Worm (Caenorhabditis elegans): ENCODE data around the gene dgn-1.

DNA sequence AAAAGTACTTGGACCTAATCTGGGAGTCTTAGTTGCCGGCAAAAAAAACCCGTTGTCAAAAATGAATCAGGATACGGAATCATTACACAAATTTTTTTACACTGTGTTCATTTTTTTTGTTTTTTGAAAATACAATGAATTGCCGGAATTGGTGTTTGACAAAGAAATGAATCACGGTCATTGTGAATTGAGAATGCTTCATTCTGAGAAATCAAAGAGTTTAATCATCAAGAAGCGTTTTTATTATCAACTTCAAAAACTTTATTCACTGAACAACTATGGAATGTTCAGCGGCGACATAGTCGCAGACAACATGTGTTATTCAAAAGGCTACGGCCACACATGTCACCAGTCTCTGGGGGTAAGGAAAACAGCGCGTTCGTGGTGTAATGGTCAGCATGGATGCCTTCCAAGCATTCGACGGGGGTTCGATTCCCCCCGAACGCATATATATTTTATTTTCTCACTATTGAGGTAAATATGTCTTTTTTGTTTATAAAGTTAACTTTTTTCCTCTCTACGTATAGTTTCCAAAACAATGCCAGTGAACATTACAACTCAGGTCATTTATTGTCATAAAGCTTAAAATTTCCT is 34.8 kb upstream of the dgn-1 start, which contains the start of gene nas-10:
- TF ChIP-seq nfya-1 (tag; optimal IDR thresholded peaks at IDR 0.05) (peak; percentile 56), unc-55 (GFP tag; optimal IDR thresholded peaks at IDR 0.05) (no peak), npax-4 (tag; optimal IDR thresholded peaks at IDR 0.05) (peak; percentile 68), pat-9 (tag; optimal IDR thresholded peaks at IDR 0.05) (peak; percentile 86), hlh-30 (tag; optimal IDR thresholded peaks at IDR 0.05; ENCODE audit: insufficient read depth) (peak; percentile 43), ceh-6 (GFP tag; optimal IDR thresholded peaks at IDR 0.05) (peak; percentile 80), K02D7.2 (tag; optimal IDR thresholded peaks at IDR 0.05) (peak; percentile 81)
